Fruit fly (Drosophila melanogaster) whole organism, embryonic: ENCODE data around the gene CG6923.

ENCODE experiments used
- CG1024 ChIP-seq: fragments of 200-800 bp; sonication (Bioruptor generic); IDR thresholded peaks from 2 replicates; pipeline ENCODE4 v1.3.6; 2022; ENCODE audit warnings: missing biosample characterization, missing genetic modification characterization
- CG10321 ChIP-seq: fragments of 200-800 bp; sonication (Bioruptor generic); IDR thresholded peaks from 2 replicates; pipeline ENCODE4 v1.3.6; 2022; ENCODE audit warnings: missing biosample characterization, missing genetic modification characterization
- CG11504 ChIP-seq: fragments of 200-800 bp; sonication (Bioruptor generic); optimal IDR thresholded peaks from 3 replicates; lab custom pipeline; 2019; ENCODE audit warnings: missing biosample characterization, mild to moderate bottlenecking, missing genetic modification characterization, moderate library complexity
- CG1233 ChIP-seq: fragments of 200-800 bp; sonication (Bioruptor generic); optimal IDR thresholded peaks from 4 replicates; lab custom pipeline; 2018; ENCODE audit warnings: missing biosample characterization, mild to moderate bottlenecking, missing genetic modification characterization
- CG13894 ChIP-seq: fragments of 200-800 bp; sonication (Bioruptor generic); optimal IDR thresholded peaks from 3 replicates; lab custom pipeline; 2018; ENCODE audit warnings: missing biosample characterization, mild to moderate bottlenecking, missing genetic modification characterization, moderate library complexity
- CG15269 ChIP-seq: fragments of 200-800 bp; sonication (Bioruptor generic); optimal IDR thresholded peaks from 2 replicates; lab custom pipeline; 2018; ENCODE audit warnings: missing biosample characterization, mild to moderate bottlenecking, missing genetic modification characterization, moderate library complexity
- CG15479 ChIP-seq: fragments of 200-800 bp; sonication (Bioruptor generic); optimal IDR thresholded peaks from 3 replicates; lab custom pipeline; 2019; ENCODE audit warnings: missing biosample characterization, mild to moderate bottlenecking, missing genetic modification characterization, moderate library complexity
- CG1647 ChIP-seq: fragments of 200-800 bp; sonication (Bioruptor generic); optimal IDR thresholded peaks from 3 replicates; lab custom pipeline; 2016; ENCODE audit warnings: missing biosample characterization, missing genetic modification characterization
- CG17359 ChIP-seq: fragments of 200-800 bp; sonication (Bioruptor generic); optimal IDR thresholded peaks from 3 replicates; lab custom pipeline; 2018; ENCODE audit warnings: missing biosample characterization, mild to moderate bottlenecking, missing genetic modification characterization, moderate library complexity
- CG18262 ChIP-seq: fragments of 200-800 bp; optimal IDR thresholded peaks from 3 replicates; lab custom pipeline; 2019; ENCODE audit warnings: missing biosample characterization, mild to moderate bottlenecking, missing genetic modification characterization, moderate library complexity
- CG18764 ChIP-seq: fragments of 200-800 bp; sonication (Bioruptor generic); optimal IDR thresholded peaks from 3 replicates; lab custom pipeline; 2016; ENCODE audit warnings: missing biosample characterization, missing genetic modification characterization
- CG30020 ChIP-seq: fragments of 200-800 bp; optimal IDR thresholded peaks from 2 replicates; lab custom pipeline; 2019; ENCODE audit warnings: missing biosample characterization, mild to moderate bottlenecking, missing genetic modification characterization, moderate library complexity
- CG3065 ChIP-seq: fragments of 200-800 bp; sonication (Bioruptor generic); optimal IDR thresholded peaks from 2 replicates; lab custom pipeline; 2016; ENCODE audit warnings: missing biosample characterization, missing genetic modification characterization
- CG31388 ChIP-seq: fragments of 200-800 bp; sonication (Bioruptor generic); optimal IDR thresholded peaks from 2 replicates; lab custom pipeline; 2016; ENCODE audit warnings: missing biosample characterization, missing genetic modification characterization
- CG4707 ChIP-seq: fragments of 200-800 bp; sonication (Bioruptor generic); optimal IDR thresholded peaks from 2 replicates; lab custom pipeline; 2018; ENCODE audit warnings: missing biosample characterization, mild to moderate bottlenecking, missing genetic modification characterization, moderate library complexity
- CG4820 ChIP-seq: fragments of 200-800 bp; sonication (Bioruptor generic); optimal IDR thresholded peaks from 3 replicates; lab custom pipeline; 2016; ENCODE audit warnings: missing biosample characterization, missing genetic modification characterization
- CG6272 ChIP-seq: fragments of 200-800 bp; sonication (Bioruptor generic); IDR thresholded peaks from 2 replicates; pipeline ENCODE4 v1.3.6; 2022; ENCODE audit warnings: missing biosample characterization, missing genetic modification characterization
- CG6813 ChIP-seq: fragments of 200-800 bp; sonication (Bioruptor generic); optimal IDR thresholded peaks from 2 replicates; lab custom pipeline; 2017; ENCODE audit warnings: missing biosample characterization, missing genetic modification characterization, mild to moderate bottlenecking, moderate library complexity, missing genetic modification reagents
- CG7928 ChIP-seq: fragments of 200-800 bp; sonication (Bioruptor generic); optimal IDR thresholded peaks from 2 replicates; lab custom pipeline; 2017; ENCODE audit warnings: missing biosample characterization, mild to moderate bottlenecking, missing genetic modification characterization
- CG7963 ChIP-seq: fragments of 200-800 bp; sonication (Bioruptor generic); IDR thresholded peaks from 3 replicates; pipeline ENCODE4 v1.3.6; 2022; ENCODE audit warnings: missing biosample characterization, missing genetic modification characterization; ENCODE audit not compliant: partially characterized antibody
- CG8359 ChIP-seq: fragments of 200-800 bp; sonication (Bioruptor generic); optimal IDR thresholded peaks from 2 replicates; lab custom pipeline; 2017; ENCODE audit warnings: missing biosample characterization, mild to moderate bottlenecking, missing genetic modification characterization, borderline replicate concordance
- Dad ChIP-seq: fragments of 200-800 bp; sonication (Bioruptor generic); optimal IDR thresholded peaks from 3 replicates; lab custom pipeline; 2016; ENCODE audit warnings: missing biosample characterization, missing genetic modification characterization
- Deaf1 ChIP-seq: fragments of 200-800 bp; optimal IDR thresholded peaks from 3 replicates; lab custom pipeline; 2019; ENCODE audit warnings: missing biosample characterization, mild to moderate bottlenecking, missing genetic modification characterization, moderate library complexity
- Dek ChIP-seq: fragments of 200-800 bp; sonication (Bioruptor generic); optimal IDR thresholded peaks from 3 replicates; lab custom pipeline; 2019; ENCODE audit warnings: missing biosample characterization, mild to moderate bottlenecking, missing genetic modification characterization, moderate library complexity
- E2f1 ChIP-seq: fragments of 200-800 bp; sonication (Bioruptor generic); IDR thresholded peaks from 2 replicates; pipeline ENCODE4 v1.3.6; 2022; ENCODE audit warnings: missing biosample characterization, missing genetic modification characterization
- HLH54F ChIP-seq: fragments of 200-800 bp; sonication (Bioruptor generic); optimal IDR thresholded peaks from 3 replicates; lab custom pipeline; 2016; ENCODE audit warnings: missing biosample characterization, missing genetic modification characterization
- NC2β ChIP-seq: fragments of 200-800 bp; sonication (Bioruptor generic); optimal IDR thresholded peaks from 2 replicates; lab custom pipeline; 2016; ENCODE audit warnings: missing biosample characterization, missing genetic modification characterization
- Spps ChIP-seq: fragments of 200-800 bp; sonication (Bioruptor generic); optimal IDR thresholded peaks from 2 replicates; lab custom pipeline; 2018; ENCODE audit warnings: missing biosample characterization, mild to moderate bottlenecking, missing genetic modification characterization
- Xbp1 ChIP-seq: fragments of 200-800 bp; sonication (Bioruptor generic); optimal IDR thresholded peaks from 3 replicates; lab custom pipeline; 2016; ENCODE audit warnings: missing biosample characterization, mild to moderate bottlenecking, missing genetic modification characterization
- az2 ChIP-seq: fragments of 200-800 bp; sonication (Bioruptor generic); optimal IDR thresholded peaks from 3 replicates; lab custom pipeline; 2016; ENCODE audit warnings: missing biosample characterization, missing genetic modification characterization
- bcd ChIP-seq: fragments of 200-800 bp; sonication (Bioruptor generic); optimal IDR thresholded peaks from 2 replicates; lab custom pipeline; 2017; ENCODE audit warnings: missing biosample characterization, mild to moderate bottlenecking, missing genetic modification characterization
- crp ChIP-seq, 2 experiments: fragments of 200-800 bp; sonication (Bioruptor generic); optimal IDR thresholded peaks; 2 replicates in 1 of 2; 3 replicates in 1 of 2; lab custom pipeline; 2017; ENCODE audit warnings: missing biosample characterization in 2 of 2, missing genetic modification characterization in 2 of 2, mild to moderate bottlenecking in 1 of 2, moderate library complexity in 1 of 2
- dm ChIP-seq: fragments of 200-800 bp; sonication (Bioruptor generic); optimal IDR thresholded peaks from 3 replicates; lab custom pipeline; 2016; ENCODE audit warnings: missing biosample characterization, missing genetic modification characterization
- emc ChIP-seq: fragments of 200-800 bp; sonication (Bioruptor generic); optimal IDR thresholded peaks from 2 replicates; lab custom pipeline; 2016; ENCODE audit warnings: missing biosample characterization, missing genetic modification characterization
- exex ChIP-seq: fragments of 200-800 bp; sonication (Bioruptor generic); optimal IDR thresholded peaks from 4 replicates; lab custom pipeline; 2018; ENCODE audit warnings: missing biosample characterization, mild to moderate bottlenecking, missing genetic modification characterization, moderate library complexity
- ftz-f1 ChIP-seq: fragments of 200-800 bp; sonication (Bioruptor generic); optimal IDR thresholded peaks from 2 replicates; lab custom pipeline; 2016; ENCODE audit warnings: missing biosample characterization, missing genetic modification characterization
- gem ChIP-seq: fragments of 200-800 bp; sonication (Bioruptor generic); optimal IDR thresholded peaks from 2 replicates; lab custom pipeline; 2019; ENCODE audit warnings: missing biosample characterization, mild to moderate bottlenecking, missing genetic modification characterization, moderate library complexity
- gsb-n ChIP-seq: fragments of 200-800 bp; sonication (Bioruptor generic); optimal IDR thresholded peaks from 3 replicates; lab custom pipeline; 2018; ENCODE audit warnings: missing biosample characterization, mild to moderate bottlenecking, missing genetic modification characterization
- gt ChIP-seq: fragments of 200-800 bp; sonication (Bioruptor generic); IDR thresholded peaks from 2 replicates; pipeline ENCODE4 v1.3.6; 2022; ENCODE audit warnings: missing biosample characterization, missing genetic modification characterization
- h ChIP-seq: fragments of >200 bp; optimal IDR thresholded peaks from 2 replicates; lab custom pipeline; 2017
- her ChIP-seq: fragments of 200-800 bp; sonication (Bioruptor generic); optimal IDR thresholded peaks from 2 replicates; lab custom pipeline; 2016; ENCODE audit warnings: missing biosample characterization, missing genetic modification characterization
- hth ChIP-seq: fragments of >200 bp; optimal IDR thresholded peaks from 2 replicates; lab custom pipeline; 2017; ENCODE audit warnings: inconsistent platforms
- ind ChIP-seq: fragments of 200-800 bp; sonication (Bioruptor generic); optimal IDR thresholded peaks from 3 replicates; lab custom pipeline; 2016; ENCODE audit warnings: missing biosample characterization, missing genetic modification characterization
- kay ChIP-seq: fragments of 200-800 bp; sonication (Bioruptor generic); optimal IDR thresholded peaks from 2 replicates; lab custom pipeline; 2016; ENCODE audit warnings: missing biosample characterization, missing genetic modification characterization
- lab ChIP-seq: fragments of 200-800 bp; sonication (Bioruptor generic); optimal IDR thresholded peaks from 3 replicates; lab custom pipeline; 2017; ENCODE audit warnings: missing biosample characterization, missing genetic modification characterization, mild to moderate bottlenecking, moderate library complexity, missing genetic modification reagents
- luna ChIP-seq: fragments of 200-800 bp; sonication (Bioruptor generic); optimal IDR thresholded peaks from 2 replicates; lab custom pipeline; 2016; ENCODE audit warnings: missing biosample characterization, missing genetic modification characterization
- nmo ChIP-seq: fragments of 200-800 bp; sonication (Bioruptor generic); optimal IDR thresholded peaks from 2 replicates; lab custom pipeline; 2018; ENCODE audit warnings: missing biosample characterization, mild to moderate bottlenecking, missing genetic modification characterization, moderate library complexity
- pita ChIP-seq: fragments of 200-800 bp; sonication (Bioruptor generic); optimal IDR thresholded peaks from 2 replicates; lab custom pipeline; 2017; ENCODE audit warnings: missing biosample characterization, mild to moderate bottlenecking, missing genetic modification characterization
- pzg ChIP-seq: fragments of 200-800 bp; sonication (Bioruptor generic); optimal IDR thresholded peaks from 3 replicates; lab custom pipeline; 2018; ENCODE audit warnings: missing biosample characterization, mild to moderate bottlenecking, missing genetic modification characterization, moderate library complexity
- sens ChIP-seq: fragments of 200-800 bp; sonication (Bioruptor generic); peaks from one replicate; lab custom pipeline; 2016; ENCODE audit warnings: missing biosample characterization, missing genetic modification characterization
- slou ChIP-seq: fragments of 200-800 bp; sonication (Bioruptor generic); optimal IDR thresholded peaks from 3 replicates; lab custom pipeline; 2016; ENCODE audit warnings: missing biosample characterization, missing genetic modification characterization

Gene CG6923

DNA sequence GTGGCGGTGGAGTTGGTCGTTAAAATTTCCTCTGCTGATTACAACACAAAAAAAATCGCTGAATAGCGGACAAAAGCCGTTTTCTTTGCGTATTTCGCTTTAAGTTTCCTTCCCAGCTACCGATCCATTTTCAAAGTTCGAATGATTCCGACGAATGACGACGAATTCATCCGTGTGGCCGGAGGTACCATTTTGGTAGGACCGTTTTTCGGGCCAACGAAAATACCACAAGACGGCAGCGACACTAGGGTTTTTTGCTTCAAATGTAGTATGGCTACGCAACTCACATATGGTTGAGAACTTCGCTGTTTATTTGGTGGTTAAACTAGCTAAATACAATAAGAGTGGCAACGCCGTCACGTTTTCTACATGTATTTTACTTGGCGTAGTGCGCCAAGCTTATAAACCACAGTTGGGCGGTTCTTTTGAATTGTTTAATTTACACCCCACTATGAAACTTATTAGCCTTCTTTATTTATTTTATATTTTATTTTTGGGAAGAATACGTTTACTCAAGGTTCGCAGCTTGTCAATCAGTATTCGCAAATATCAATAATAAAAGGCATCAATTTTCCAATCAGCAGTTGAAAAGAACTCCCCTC, 14.6 kb upstream of the CG6923 start, which contains the start of gene Lk6 (continued):
- TF ChIP-seq CG7963 (GFP tag; lab: Robert Waterston, UW) (no peak), CG6813 (GFP tag; lab: Kevin White, UChicago) (peak; percentile 34), ind (GFP tag; lab: Kevin White, UChicago) (no peak), CG18262 (tag; lab: Kevin White, UChicago) (peak; percentile 43), sens (peak; percentile 72), Deaf1 (tag; lab: Kevin White, UChicago) (peak; percentile 93), CG4820 (peak; percentile 22), CG18764 (GFP tag; lab: Kevin White, UChicago) (peak; percentile 38), Spps (peak; percentile 46), exex (peak; percentile 36), Dad (GFP tag; lab: Kevin White, UChicago) (peak; percentile 42), gem (tag; lab: Kevin White, UChicago) (peak; percentile 42), CG1233 (GFP tag; lab: Kevin White, UChicago) (peak; percentile 2), lab (peak; percentile 73), bcd (GFP tag; lab: Kevin White, UChicago) (peak; percentile 52), CG8359 (GFP tag; lab: Kevin White, UChicago) (no peak), CG17359 (tag; lab: Kevin White, UChicago) (peak; percentile 38), az2 (GFP tag; lab: Kevin White, UChicago) (peak; percentile 22), pzg (peak; percentile 100), CG4707 (GFP tag; lab: Kevin White, UChicago) (peak; percentile 70), emc (GFP tag; lab: Kevin White, UChicago) (peak; percentile 24), crp (GFP tag; optimal IDR thresholded peaks at IDR 0.05; lab: Kevin White, UChicago) (peak in 1 of 2 experiments; percentile 25), NC2β (peak; percentile 23), nmo (peak; percentile 78), CG15269 (peak; percentile 54), CG6272 (GFP tag; lab: Robert Waterston, UW) (no peak), gsb-n (tag; lab: Kevin White, UChicago) (peak; percentile 45), kay (peak; percentile 10), pita (GFP tag; lab: Kevin White, UChicago) (peak; percentile 99), CG30020 (tag; lab: Kevin White, UChicago) (peak; percentile 30), E2f1 (no peak), Dek (tag; lab: Kevin White, UChicago) (peak; percentile 79), CG1647 (GFP tag; lab: Kevin White, UChicago) (peak; percentile 5), ftz-f1 (no peak), gt (GFP tag; lab: Robert Waterston, UW) (no peak), her (GFP tag; lab: Kevin White, UChicago) (peak; percentile 74), h (no peak), CG13894 (tag; lab: Kevin White, UChicago) (peak; percentile 87), slou (GFP tag; lab: Kevin White, UChicago) (peak; percentile 5), luna (peak; percentile 52), hth (lab: Kevin White, UChicago) (no peak), CG7928 (peak; percentile 53), HLH54F (GFP tag; lab: Kevin White, UChicago) (peak; percentile 13), dm (GFP tag; lab: Kevin White, UChicago) (peak; percentile 9), CG31388 (GFP tag; lab: Kevin White, UChicago) (no peak), CG1024 (GFP tag; lab: Robert Waterston, UW) (no peak), CG15479 (GFP tag; lab: Kevin White, UChicago) (peak; percentile 17), CG10321 (no peak), CG11504 (tag; lab: Kevin White, UChicago) (peak; percentile 68), Xbp1 (GFP tag; lab: Kevin White, UChicago) (peak; percentile 28), CG3065 (no peak)
